Worm (Caenorhabditis elegans): Measurements from ENCODE around the gene F55A11.4.

F55A11.4 gene

ce11 chrV:11732049-11732448, 38.2 kb upstream of the F55A11.4 start:
- TF ChIP-seq efl-1 (optimal IDR thresholded peaks at IDR 0.05): no peak
- peak in 1 of 2 experiments; percentile 22 for TF ChIP-seq efl-1 (GFP tag; optimal IDR thresholded peaks at IDR 0.05 in 1 of 2)
- TF ChIP-seq mdl-1 (tag; optimal IDR thresholded peaks at IDR 0.05): no peak
- no peak for TF ChIP-seq swsn-7 (tag; optimal IDR thresholded peaks at IDR 0.05)
- no peak for TF ChIP-seq nhr-90 (tag; optimal IDR thresholded peaks at IDR 0.05; ENCODE audit: poor library complexity)
- TF ChIP-seq vab-15 (tag; optimal IDR thresholded peaks at IDR 0.05): no peak
- TF ChIP-seq fkh-10 (GFP tag; optimal IDR thresholded peaks at IDR 0.05): no peak
- TF ChIP-seq nhr-76 (tag; optimal IDR thresholded peaks at IDR 0.05): no peak
- no peak for TF ChIP-seq hpl-2 (GFP tag; optimal IDR thresholded peaks at IDR 0.05)
- TF ChIP-seq ceh-63 (GFP tag; optimal IDR thresholded peaks at IDR 0.05): no peak

- TF ChIP-seq ama-1 (optimal IDR thresholded peaks at IDR 0.05) (no peak), nhr-76 (tag; optimal IDR thresholded peaks at IDR 0.05) (no peak), ces-1 (GFP tag; optimal IDR thresholded peaks at IDR 0.05) (no peak), vab-15 (tag; optimal IDR thresholded peaks at IDR 0.05) (no peak), unc-130 (tag; optimal IDR thresholded peaks at IDR 0.05) (peak; percentile 80), dpl-1 (GFP tag; optimal IDR thresholded peaks at IDR 0.05) (peak; percentile 93 to 95 (median 94)), fkh-10 (GFP tag; optimal IDR thresholded peaks at IDR 0.05) (no peak), hlh-17 (GFP tag; optimal IDR thresholded peaks at IDR 0.05; ENCODE audit: borderline replicate concordance) (no peak), dsc-1 (tag; optimal IDR thresholded peaks at IDR 0.05) (no peak), lin-39 (tag; optimal IDR thresholded peaks at IDR 0.05) (no peak), lin-15B (tag; optimal IDR thresholded peaks at IDR 0.05) (peak; percentile 77), fos-1 (tag; optimal IDR thresholded peaks at IDR 0.05) (no peak), nhr-85 (tag) (peak; percentile 65), lsy-2 (tag; optimal IDR thresholded peaks at IDR 0.05) (peak; percentile 72 to 84), efl-1 (optimal IDR thresholded peaks at IDR 0.05) (peak; percentile 96 to 99), efl-1 (GFP tag; optimal IDR thresholded peaks at IDR 0.05 in 1 of 2) (peak; percentile 96 to 100), ets-5 (GFP tag; IDR thresholded peaks at IDR 0.05) (no peak), nhr-47 (tag; optimal IDR thresholded peaks at IDR 0.05) (peak; percentile 68), mep-1 (tag; optimal IDR thresholded peaks at IDR 0.05) (peak; percentile 45), unc-30 (tag; optimal IDR thresholded peaks at IDR 0.05) (no peak), ceh-82 (tag; optimal IDR thresholded peaks at IDR 0.05) (peak; percentile 17 to 54 (median 32)), ceh-88 (GFP tag; IDR thresholded peaks at IDR 0.05) (no peak), alr-1 (tag; optimal IDR thresholded peaks at IDR 0.05; ENCODE audit: borderline replicate concordance) (no peak), hpl-2 (GFP tag; optimal IDR thresholded peaks at IDR 0.05) (no peak), egl-27 (tag; optimal IDR thresholded peaks at IDR 0.05) (no peak), nhr-12 (tag; optimal IDR thresholded peaks at IDR 0.05) (no peak), aha-1 (tag; optimal IDR thresholded peaks at IDR 0.05) (no peak), blmp-1 (tag; optimal IDR thresholded peaks at IDR 0.05) (peak; percentile 64), F16B12.6 (tag; optimal IDR thresholded peaks at IDR 0.05) (peak; percentile 30), aly-2 (tag; optimal IDR thresholded peaks at IDR 0.05) (no peak), nhr-20 (tag; optimal IDR thresholded peaks at IDR 0.05) (peak; percentile 75), egl-13 (tag; optimal IDR thresholded peaks at IDR 0.05) (no peak), mab-9 (GFP tag; IDR thresholded peaks at IDR 0.05) (no peak), ceh-8 (GFP tag; optimal IDR thresholded peaks at IDR 0.05) (no peak), elt-2 (tag; optimal IDR thresholded peaks at IDR 0.05) (no peak), mdl-1 (tag; optimal IDR thresholded peaks at IDR 0.05) (peak in 1 of 2 experiments; percentile 30), zip-4 (GFP tag; optimal IDR thresholded peaks at IDR 0.05) (no peak), hlh-4 (tag; optimal IDR thresholded peaks at IDR 0.05) (no peak), elt-3 (tag; optimal IDR thresholded peaks at IDR 0.05) (peak in 1 of 6 experiments; percentile 49), tbx-2 (tag; optimal IDR thresholded peaks at IDR 0.05) (peak; percentile 62), zag-1 (tag; optimal IDR thresholded peaks at IDR 0.05) (no peak), pag-3 (tag; optimal IDR thresholded peaks at IDR 0.05; ENCODE audit: borderline replicate concordance, insufficient read depth) (no peak), sptf-1 (tag; optimal IDR thresholded peaks at IDR 0.05) (no peak), C34B4.2 (tag; optimal IDR thresholded peaks at IDR 0.05) (no peak), unc-62 (GFP tag; optimal IDR thresholded peaks at IDR 0.05) (no peak), fkh-4 (tag; optimal IDR thresholded peaks at IDR 0.05; ENCODE audit: borderline replicate concordance) (no peak), C04F5.9 (tag; optimal IDR thresholded peaks at IDR 0.05) (no peak)
Measured at ce11 chrV:11733460-11733859, 36.8 kb upstream of the F55A11.4 start, which contains the start of gene npp-22. TSS of gene npp-22 (minus strand) at chrV:11733472.

Data from whole organism, L1 larva.